Worm (Caenorhabditis elegans) whole organism, L3 larva: ENCODE results near the gene fat-5.

Source experiments
- ceh-82 ChIP-seq: fragments of 150-350 bp; optimal IDR thresholded peaks from 2 replicates; lab custom pipeline; 2014; ENCODE audit warnings: missing biosample characterization, missing genetic modification characterization
- elt-1 ChIP-seq: fragments of 150-350 bp; optimal IDR thresholded peaks from 2 replicates; lab custom pipeline; 2014; ENCODE audit warnings: missing biosample characterization, missing genetic modification characterization
- fkh-10 ChIP-seq: sonication (generic microtip); optimal IDR thresholded peaks from 2 replicates; lab custom pipeline; 2017; ENCODE audit warnings: missing biosample characterization, missing genetic modification reagents, missing genetic modification characterization
- mdl-1 ChIP-seq: fragments of 150-350 bp; optimal IDR thresholded peaks from 2 replicates; lab custom pipeline; 2014; ENCODE audit warnings: missing biosample characterization, missing genetic modification characterization
- skn-1 ChIP-seq: fragments of 150-350 bp; optimal IDR thresholded peaks from 2 replicates; lab custom pipeline; 2014; ENCODE audit warnings: missing biosample characterization, missing genetic modification characterization

ce11 chrV:17732516-17732915, 7.7 kb downstream of the fat-5 start, which contains the start of gene twk-42:
- no peak for TF ChIP-seq elt-1 (tag; lab: Kevin White, UChicago)
- TF ChIP-seq skn-1 (tag; lab: Kevin White, UChicago): no peak
- no peak for TF ChIP-seq fkh-10 (GFP tag; lab: Kevin White, UChicago)
- TF ChIP-seq ceh-82 (tag; lab: Kevin White, UChicago): no peak
- TF ChIP-seq mdl-1 (tag; lab: Kevin White, UChicago): no peak
